Worm (Caenorhabditis elegans) whole organism, mixed stage, embryonic: ENCODE results near the gene C18D11.10.
"Not testable (repeated sequence)": the region's sequence is repeated elsewhere in the genome, so short reads cannot be mapped to it uniquely, and the experiment has no call there.

Experiments
- M03D4.4 ChIP-seq: sonication (generic microtip); optimal IDR thresholded peaks from 2 replicates; lab custom pipeline; 2017; ENCODE audit warnings: mild to moderate bottlenecking, missing genetic modification characterization, missing compliant biosample characterization
- bed-3 ChIP-seq: fragments of 200-800 bp; sonication (Bioruptor generic); optimal IDR thresholded peaks from 3 replicates; lab custom pipeline; 2018; ENCODE audit warnings: mild to moderate bottlenecking, missing genetic modification characterization, moderate library complexity, missing compliant biosample characterization
- blmp-1 ChIP-seq: fragments of 150-350 bp; optimal IDR thresholded peaks from 2 replicates; lab custom pipeline; 2014; ENCODE audit warnings: missing biosample characterization, missing genetic modification characterization
- ceh-39 ChIP-seq: fragments of 150-350 bp; optimal IDR thresholded peaks from 2 replicates; lab custom pipeline; 2014; ENCODE audit warnings: missing biosample characterization, missing genetic modification characterization
- ceh-43 ChIP-seq: fragments of 200-800 bp; sonication (Bioruptor generic); optimal IDR thresholded peaks from 2 replicates; lab custom pipeline; 2018; ENCODE audit warnings: mild to moderate bottlenecking, missing genetic modification characterization, moderate library complexity, missing compliant biosample characterization
- ceh-83 ChIP-seq: fragments of 200-800 bp; sonication (Bioruptor generic); optimal IDR thresholded peaks from 2 replicates; lab custom pipeline; 2018; ENCODE audit warnings: mild to moderate bottlenecking, missing genetic modification characterization, missing compliant biosample characterization
- cnd-1 ChIP-seq: fragments of 200-800 bp; sonication (Bioruptor generic); optimal IDR thresholded peaks from 2 replicates; lab custom pipeline; 2018; ENCODE audit warnings: mild to moderate bottlenecking, missing genetic modification characterization, missing compliant biosample characterization
- drap-1 ChIP-seq: fragments of 200-800 bp; sonication (Bioruptor generic); optimal IDR thresholded peaks from 3 replicates; lab custom pipeline; 2018; ENCODE audit warnings: mild to moderate bottlenecking, missing genetic modification characterization, missing compliant biosample characterization
- elt-1 ChIP-seq: sonication (generic microtip); optimal IDR thresholded peaks from 2 replicates; lab custom pipeline; 2017; ENCODE audit warnings: missing genetic modification characterization, mild to moderate bottlenecking, missing compliant biosample characterization, antibody characterized with exemption, moderate library complexity, borderline replicate concordance; ENCODE audit not compliant: insufficient read depth
- elt-3 ChIP-seq: fragments of 150-350 bp; optimal IDR thresholded peaks from 2 replicates; lab custom pipeline; 2014; ENCODE audit warnings: missing biosample characterization, missing genetic modification characterization
- flh-1 ChIP-seq: fragments of 200-800 bp; sonication (Bioruptor generic); optimal IDR thresholded peaks from 2 replicates; lab custom pipeline; 2018; ENCODE audit warnings: mild to moderate bottlenecking, missing genetic modification characterization, moderate library complexity, missing compliant biosample characterization
- ham-2 ChIP-seq: fragments of 200-800 bp; sonication (Bioruptor generic); optimal IDR thresholded peaks from 2 replicates; lab custom pipeline; 2018; ENCODE audit warnings: mild to moderate bottlenecking, missing genetic modification characterization, missing compliant biosample characterization
- hlh-1 ChIP-seq: fragments of 150-350 bp; optimal IDR thresholded peaks from 2 replicates; lab custom pipeline; 2014; ENCODE audit warnings: missing biosample characterization, missing genetic modification reagents, missing genetic modification characterization
- lin-13 ChIP-seq: fragments of 150-350 bp; optimal IDR thresholded peaks from 2 replicates; lab custom pipeline; 2014; ENCODE audit warnings: missing biosample characterization, missing genetic modification characterization
- lin-32 ChIP-seq: fragments of 200-800 bp; sonication (Bioruptor generic); optimal IDR thresholded peaks from 2 replicates; lab custom pipeline; 2018; ENCODE audit warnings: mild to moderate bottlenecking, missing genetic modification characterization, missing compliant biosample characterization
- lsy-2 ChIP-seq: fragments of 150-350 bp; optimal IDR thresholded peaks from 2 replicates; lab custom pipeline; 2014; ENCODE audit warnings: missing biosample characterization, missing genetic modification characterization
- mab-5 ChIP-seq: fragments of 150-350 bp; optimal IDR thresholded peaks from 2 replicates; lab custom pipeline; 2014; ENCODE audit warnings: missing biosample characterization, missing genetic modification characterization
- mep-1 ChIP-seq: fragments of 150-350 bp; optimal IDR thresholded peaks from 2 replicates; lab custom pipeline; 2017; ENCODE audit warnings: missing biosample characterization, missing genetic modification reagents, missing genetic modification characterization, inconsistent platforms
- mls-2 ChIP-seq: sonication (generic microtip); optimal IDR thresholded peaks from 2 replicates; lab custom pipeline; 2016; ENCODE audit warnings: mild to moderate bottlenecking, missing genetic modification characterization, moderate library complexity, missing compliant biosample characterization
- nhr-12 ChIP-seq: fragments of 150-350 bp; optimal IDR thresholded peaks from 2 replicates; lab custom pipeline; 2014; ENCODE audit warnings: missing biosample characterization, missing genetic modification characterization
- nhr-2 ChIP-seq: fragments of 150-350 bp; optimal IDR thresholded peaks from 2 replicates; lab custom pipeline; 2014; ENCODE audit warnings: missing biosample characterization, missing genetic modification characterization
- nhr-237 ChIP-seq: fragments of 150-350 bp; optimal IDR thresholded peaks from 2 replicates; lab custom pipeline; 2014; ENCODE audit warnings: missing biosample characterization, missing genetic modification characterization
- nhr-76 ChIP-seq: sonication (generic microtip); optimal IDR thresholded peaks from 2 replicates; lab custom pipeline; 2017; ENCODE audit warnings: missing biosample characterization, missing genetic modification characterization
- pha-4 ChIP-seq: fragments of 150-350 bp; optimal IDR thresholded peaks from 2 replicates; lab custom pipeline; 2018; ENCODE audit warnings: missing biosample characterization, missing genetic modification reagents, missing genetic modification characterization
- sem-2 ChIP-seq: fragments of 200-800 bp; sonication (Bioruptor generic); optimal IDR thresholded peaks from 2 replicates; lab custom pipeline; 2018; ENCODE audit warnings: mild to moderate bottlenecking, missing genetic modification characterization, missing compliant biosample characterization
- snpc-4 ChIP-seq: fragments of 150-350 bp; optimal IDR thresholded peaks from 2 replicates; lab custom pipeline; 2014; ENCODE audit warnings: missing biosample characterization, missing genetic modification characterization
- sptf-1 ChIP-seq: sonication (generic microtip); optimal IDR thresholded peaks from 2 replicates; lab custom pipeline; 2017; ENCODE audit warnings: mild to moderate bottlenecking, missing genetic modification characterization, moderate library complexity, missing compliant biosample characterization
- tbx-8 ChIP-seq: fragments of 200-800 bp; sonication (Bioruptor generic); optimal IDR thresholded peaks from 2 replicates; lab custom pipeline; 2018; ENCODE audit warnings: mild to moderate bottlenecking, missing genetic modification characterization, moderate library complexity, missing compliant biosample characterization
- unc-120 ChIP-seq: sonication (generic microtip); optimal IDR thresholded peaks from 2 replicates; lab custom pipeline; 2017; ENCODE audit warnings: missing genetic modification characterization, missing compliant biosample characterization; ENCODE audit not compliant: poor library complexity, severe bottlenecking
- unc-39 ChIP-seq: fragments of 150-350 bp; optimal IDR thresholded peaks from 2 replicates; lab custom pipeline; 2014; ENCODE audit warnings: missing biosample characterization, missing genetic modification characterization
- unc-62 ChIP-seq: fragments of 150-350 bp; optimal IDR thresholded peaks from 2 replicates; lab custom pipeline; 2014; ENCODE audit warnings: missing biosample characterization, missing genetic modification reagents, missing genetic modification characterization
- ztf-11 ChIP-seq: fragments of 150-350 bp; optimal IDR thresholded peaks from 2 replicates; lab custom pipeline; 2014; ENCODE audit warnings: missing biosample characterization, missing genetic modification characterization

C18D11.10 gene

ce11 chrIII:11780183-11780664 lies 27.3 kb upstream of the C18D11.10 start, which contains the start of gene C24H11.5:
C24H11.5 (plus strand) TSS chrIII:11780233.
- TF ChIP-seq ceh-43 (GFP tag; lab: Kevin White, UChicago) (no peak), blmp-1 (no peak), lsy-2 (tag; lab: Kevin White, UChicago) (no peak), cnd-1 (tag; lab: Kevin White, UChicago) (no peak), tbx-8 (GFP tag; lab: Kevin White, UChicago) (no peak), unc-39 (tag; lab: Kevin White, UChicago) (no peak), sptf-1 (tag; lab: Kevin White, UChicago) (no peak), flh-1 (no peak), bed-3 (GFP tag; lab: Kevin White, UChicago) (no peak), drap-1 (GFP tag; lab: Kevin White, UChicago) (no peak), elt-3 (tag; lab: Kevin White, UChicago) (no peak), sem-2 (GFP tag; lab: Kevin White, UChicago) (no peak), nhr-2 (tag; lab: Kevin White, UChicago) (no peak), mep-1 (tag; lab: Kevin White, UChicago) (no peak), snpc-4 (no peak), unc-62 (GFP tag; lab: Kevin White, UChicago) (no peak), elt-1 (tag; lab: Kevin White, UChicago) (no peak)

DNA sequence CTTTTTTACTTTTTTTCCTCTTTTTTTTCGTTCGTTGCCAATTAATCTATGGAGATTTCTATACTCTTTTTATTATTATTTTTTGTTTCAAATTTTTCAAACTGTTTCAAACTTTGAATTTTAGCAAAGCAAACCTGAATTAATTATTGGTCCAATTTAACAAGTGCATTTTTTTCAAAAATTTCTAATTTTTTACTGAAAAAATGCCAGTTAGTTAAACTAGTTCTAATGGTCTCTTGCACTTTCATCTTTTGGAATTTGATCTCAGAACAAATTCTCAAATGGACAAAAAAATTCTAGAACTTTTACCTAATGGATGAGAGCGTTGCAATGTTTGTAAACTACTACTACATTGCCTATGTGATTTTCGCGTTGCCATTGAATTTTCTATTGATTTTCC lies 25.7 kb upstream of the C18D11.10 start, which contains the start of gene srd-74:
Gene srd-74, plus strand, starts transcription at position 301 of the 400 bp plus-strand sequence.
- TF ChIP-seq ceh-39 (tag; lab: Kevin White, UChicago) (no peak), ham-2 (GFP tag; lab: Kevin White, UChicago) (no peak), sptf-1 (tag; lab: Kevin White, UChicago) (no peak), elt-1 (tag; lab: Kevin White, UChicago) (no peak), lin-32 (no peak), unc-120 (tag; lab: Kevin White, UChicago) (no peak), lin-13 (no peak), nhr-12 (tag; lab: Kevin White, UChicago) (no peak), unc-62 (GFP tag; lab: Kevin White, UChicago) (no peak), nhr-2 (tag; lab: Kevin White, UChicago) (no peak), ceh-43 (GFP tag; lab: Kevin White, UChicago) (no peak), mab-5 (tag; lab: Kevin White, UChicago) (no peak), M03D4.4 (no peak), ceh-83 (no peak), cnd-1 (tag; lab: Kevin White, UChicago) (no peak), nhr-76 (tag; lab: Kevin White, UChicago) (no peak), hlh-1 (tag; lab: Kevin White, UChicago) (no peak)

DNA sequence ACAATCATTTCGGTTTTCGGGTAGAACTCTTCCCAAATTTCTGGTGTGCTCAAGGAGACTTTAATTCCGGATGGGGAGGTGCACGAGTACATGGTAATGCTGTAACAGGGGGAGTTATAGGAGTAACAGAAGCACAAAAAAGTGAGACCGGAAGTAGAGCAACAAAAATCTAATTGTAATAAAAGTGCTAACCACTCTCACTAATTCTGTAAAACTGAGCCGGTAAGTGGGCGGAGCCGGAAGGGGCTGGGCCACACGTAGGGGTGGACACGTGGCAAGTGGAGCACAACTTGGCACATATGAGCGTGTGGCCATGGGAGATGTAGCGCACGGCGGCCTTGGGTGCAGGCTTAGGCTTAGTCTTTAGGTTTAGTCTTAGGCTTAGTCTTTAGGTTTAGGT lies 21.6 kb upstream of the C18D11.10 start, which contains the start of gene tbx-38:
Gene tbx-38, minus strand, starts transcription at position 101 of the 400 bp plus-strand sequence.
- TF ChIP-seq pha-4 (tag; lab: Kevin White, UChicago): no peak
- no peak for TF ChIP-seq nhr-237 (tag; lab: Kevin White, UChicago)
- no peak for TF ChIP-seq lin-13
- no peak for TF ChIP-seq ceh-43 (GFP tag; lab: Kevin White, UChicago)
- TF ChIP-seq lsy-2 (tag; lab: Kevin White, UChicago): no peak
- no peak for TF ChIP-seq blmp-1
- TF ChIP-seq ceh-39 (tag; lab: Kevin White, UChicago): no peak
- no peak for TF ChIP-seq flh-1
- no peak for TF ChIP-seq bed-3 (GFP tag; lab: Kevin White, UChicago)
- TF ChIP-seq hlh-1 (tag; lab: Kevin White, UChicago): no peak
- no peak for TF ChIP-seq sem-2 (GFP tag; lab: Kevin White, UChicago)

- TF ChIP-seq blmp-1; ztf-11 (tag; lab: Kevin White, UChicago); mls-2: not testable (repeated sequence)
Measured at ce11 chrIII:11787376-11787775, 20.1 kb upstream of the C18D11.10 start, which contains the start of gene C24H11.1. C24H11.1 (plus strand) TSS chrIII:11787676.
